Worm (Caenorhabditis elegans) whole organism, young adult: ENCODE data around the gene W06G6.20.

Experiments used
- B0261.1 ChIP-seq: sonication (generic microtip); optimal IDR thresholded peaks from 2 replicates; lab custom pipeline; 2016; ENCODE audit warnings: mild to moderate bottlenecking, missing genetic modification characterization, moderate library complexity, missing compliant biosample characterization
- B0336.3 ChIP-seq: fragments of 200-800 bp; sonication (Bioruptor generic); IDR thresholded peaks from 2 replicates; pipeline ENCODE4 v1.3.6; 2022; ENCODE audit warnings: missing genetic modification characterization, missing compliant biosample characterization
- C17E4.6 ChIP-seq: fragments of 200-800 bp; sonication (Bioruptor generic); IDR thresholded peaks from 2 replicates; pipeline ENCODE4 v1.3.6; 2022; ENCODE audit warnings: missing genetic modification reagents, missing genetic modification characterization, missing compliant biosample characterization
- D2030.7 ChIP-seq: fragments of 200-800 bp; sonication (Bioruptor generic); IDR thresholded peaks from 2 replicates; pipeline ENCODE4 v1.3.6; 2022; ENCODE audit warnings: missing genetic modification reagents, missing genetic modification characterization, missing compliant biosample characterization
- F33H1.4 ChIP-seq: fragments of 200-800 bp; sonication (Bioruptor generic); IDR thresholded peaks from 2 replicates; pipeline ENCODE4 v1.3.6; 2022; ENCODE audit warnings: missing genetic modification reagents, missing genetic modification characterization, missing compliant biosample characterization
- F49E8.2 ChIP-seq: sonication (generic microtip); optimal IDR thresholded peaks from 3 replicates; lab custom pipeline; 2017; ENCODE audit warnings: missing genetic modification characterization, mild to moderate bottlenecking, missing compliant biosample characterization, antibody characterized with exemption, moderate library complexity; ENCODE audit not compliant: insufficient read depth
- F57A8.1 ChIP-seq: fragments of 200-800 bp; sonication (Bioruptor generic); optimal IDR thresholded peaks from 2 replicates; lab custom pipeline; 2018; ENCODE audit warnings: mild to moderate bottlenecking, missing genetic modification characterization, moderate library complexity, missing compliant biosample characterization
- K12H6.12 ChIP-seq: fragments of 200-800 bp; sonication (Bioruptor generic); optimal IDR thresholded peaks from 2 replicates; lab custom pipeline; 2018; ENCODE audit warnings: mild to moderate bottlenecking, missing genetic modification characterization, missing compliant biosample characterization
- Y56A3A.18 ChIP-seq: fragments of 200-800 bp; sonication (Bioruptor generic); IDR thresholded peaks from 2 replicates; pipeline ENCODE4 v1.3.6; 2022; ENCODE audit warnings: missing genetic modification reagents, missing genetic modification characterization, missing compliant biosample characterization
- ZK185.1 ChIP-seq: sonication (generic microtip); optimal IDR thresholded peaks from 2 replicates; lab custom pipeline; 2016; ENCODE audit warnings: mild to moderate bottlenecking, missing genetic modification characterization, missing compliant biosample characterization; ENCODE audit not compliant: poor library complexity, severe bottlenecking
- akir-1 ChIP-seq: fragments of 200-800 bp; sonication (Bioruptor generic); optimal IDR thresholded peaks from 2 replicates; lab custom pipeline; 2018; ENCODE audit warnings: mild to moderate bottlenecking, missing genetic modification characterization, moderate library complexity, missing compliant biosample characterization
- athp-1 ChIP-seq: sonication (generic microtip); optimal IDR thresholded peaks from 2 replicates; lab custom pipeline; 2017; ENCODE audit warnings: mild to moderate bottlenecking, missing genetic modification characterization, missing compliant biosample characterization
- attf-3 ChIP-seq: fragments of 200-800 bp; sonication (Bioruptor generic); conservative IDR thresholded peaks from 2 replicates; pipeline ENCODE4 v1.3.6; 2022; ENCODE audit warnings: missing genetic modification reagents, missing genetic modification characterization, missing compliant biosample characterization
- attf-6 ChIP-seq: fragments of 200-800 bp; sonication (Bioruptor generic); IDR thresholded peaks from 2 replicates; pipeline ENCODE4 v1.3.6; 2022; ENCODE audit warnings: missing genetic modification reagents, missing genetic modification characterization, missing compliant biosample characterization
- ccch-3 ChIP-seq: fragments of 200-800 bp; sonication (Bioruptor generic); optimal IDR thresholded peaks from 2 replicates; lab custom pipeline; 2018; ENCODE audit warnings: mild to moderate bottlenecking, missing genetic modification characterization, missing compliant biosample characterization
- cebp-2 ChIP-seq: fragments of 200-800 bp; sonication (Bioruptor generic); IDR thresholded peaks from 2 replicates; pipeline ENCODE4 v1.3.6; 2022; ENCODE audit warnings: missing genetic modification characterization, missing compliant biosample characterization
- chd-7 ChIP-seq: sonication (generic microtip); optimal IDR thresholded peaks from 2 replicates; lab custom pipeline; 2016; ENCODE audit warnings: mild to moderate bottlenecking, missing genetic modification characterization, moderate library complexity, missing compliant biosample characterization
- dox-1 ChIP-seq: fragments of 200-800 bp; sonication (Bioruptor generic); IDR thresholded peaks from 2 replicates; pipeline ENCODE4 v1.3.6; 2022; ENCODE audit warnings: missing genetic modification reagents, missing genetic modification characterization, missing compliant biosample characterization
- gei-17 ChIP-seq: fragments of 200-800 bp; sonication (Bioruptor generic); optimal IDR thresholded peaks from 2 replicates; lab custom pipeline; 2018; ENCODE audit warnings: mild to moderate bottlenecking, missing genetic modification characterization, missing compliant biosample characterization
- him-1 ChIP-seq: sonication (generic microtip); optimal IDR thresholded peaks from 2 replicates; lab custom pipeline; 2016; ENCODE audit warnings: missing genotype, missing genetic modification reagents, missing genetic modification characterization, missing compliant biosample characterization
- hmg-1.2 ChIP-seq: fragments of 200-800 bp; sonication (Bioruptor generic); IDR thresholded peaks from 2 replicates; pipeline ENCODE4 v1.3.6; 2022; ENCODE audit warnings: missing genetic modification reagents, missing genetic modification characterization, missing compliant biosample characterization
- hrde-1 ChIP-seq: sonication (generic microtip); optimal IDR thresholded peaks from 2 replicates; lab custom pipeline; 2016; ENCODE audit warnings: missing genetic modification characterization, mild to moderate bottlenecking, missing compliant biosample characterization, moderate library complexity, missing genotype, missing genetic modification reagents, borderline replicate concordance
- hsf-1 ChIP-seq: fragments of 200-800 bp; sonication (Bioruptor generic); IDR thresholded peaks from 2 replicates; pipeline ENCODE4 v1.3.6; 2022; ENCODE audit warnings: missing genetic modification reagents, missing genetic modification characterization, missing compliant biosample characterization
- let-526 ChIP-seq: fragments of 200-800 bp; sonication (Bioruptor generic); IDR thresholded peaks from 2 replicates; pipeline ENCODE4 v1.3.6; 2022; ENCODE audit warnings: missing genetic modification reagents, missing genetic modification characterization, missing compliant biosample characterization
- lin-26 ChIP-seq: fragments of 200-800 bp; sonication (Bioruptor generic); IDR thresholded peaks from 2 replicates; pipeline ENCODE4 v1.3.6; 2022; ENCODE audit warnings: missing genetic modification reagents, missing genetic modification characterization, missing compliant biosample characterization
- lin-54 ChIP-seq: fragments of 200-800 bp; sonication (Bioruptor generic); optimal IDR thresholded peaks from 2 replicates; lab custom pipeline; 2018; ENCODE audit warnings: mild to moderate bottlenecking, missing genetic modification characterization, missing compliant biosample characterization
- lsy-27 ChIP-seq: sonication (generic microtip); optimal IDR thresholded peaks from 2 replicates; lab custom pipeline; 2017; ENCODE audit warnings: missing genetic modification characterization, mild to moderate bottlenecking, missing compliant biosample characterization, antibody characterized with exemption, missing genotype, borderline replicate concordance; ENCODE audit not compliant: insufficient read depth
- madf-10 ChIP-seq: sonication (generic microtip); optimal IDR thresholded peaks from 2 replicates; lab custom pipeline; 2016; ENCODE audit warnings: mild to moderate bottlenecking, missing genetic modification characterization, missing compliant biosample characterization
- madf-6 ChIP-seq: fragments of 200-800 bp; sonication (Bioruptor generic); IDR thresholded peaks from 2 replicates; pipeline ENCODE4 v1.3.6; 2022; ENCODE audit warnings: missing genetic modification reagents, missing genetic modification characterization, missing compliant biosample characterization
- mcd-1 ChIP-seq: fragments of 200-800 bp; sonication (Bioruptor generic); IDR thresholded peaks from 2 replicates; pipeline ENCODE4 v1.3.6; 2022; ENCODE audit warnings: missing genetic modification reagents, missing genetic modification characterization, missing compliant biosample characterization
- mes-4 ChIP-seq: sonication (generic microtip); optimal IDR thresholded peaks from 2 replicates; lab custom pipeline; 2016; ENCODE audit warnings: missing genotype, missing genetic modification characterization, missing compliant biosample characterization
- mxl-1 ChIP-seq: sonication (generic microtip); optimal IDR thresholded peaks from 2 replicates; lab custom pipeline; 2016; ENCODE audit warnings: missing genetic modification characterization, missing compliant biosample characterization
- nfyb-1 ChIP-seq: fragments of 200-800 bp; sonication (Bioruptor generic); IDR thresholded peaks from 2 replicates; pipeline ENCODE4 v1.3.6; 2022; ENCODE audit warnings: missing genetic modification reagents, missing genetic modification characterization, missing compliant biosample characterization
- nhr-120 ChIP-seq: fragments of 200-800 bp; sonication (Bioruptor generic); IDR thresholded peaks from 2 replicates; pipeline ENCODE4 v1.3.6; 2022; ENCODE audit warnings: missing genetic modification characterization, missing compliant biosample characterization
- nhr-80 ChIP-seq: sonication (generic microtip); optimal IDR thresholded peaks from 2 replicates; lab custom pipeline; 2016; ENCODE audit warnings: missing genetic modification characterization, missing compliant biosample characterization
- nhr-90 ChIP-seq: sonication (generic microtip); optimal IDR thresholded peaks from 2 replicates; lab custom pipeline; 2016; ENCODE audit warnings: missing genotype, mild to moderate bottlenecking, missing genetic modification characterization, missing compliant biosample characterization
- pbrm-1 ChIP-seq: fragments of 200-800 bp; sonication (Bioruptor generic); IDR thresholded peaks from 2 replicates; pipeline ENCODE4 v1.3.6; 2022; ENCODE audit warnings: missing genetic modification reagents, missing genetic modification characterization, missing compliant biosample characterization
- rec-8 ChIP-seq, 2 experiments: sonication (generic microtip); optimal IDR thresholded peaks; 2 replicates each; lab custom pipeline; 2016; ENCODE audit warnings: mild to moderate bottlenecking in 2 of 2, missing genetic modification characterization in 2 of 2, missing genetic modification reagents in 2 of 2, missing genotype in 2 of 2, missing biosample characterization in 1 of 2, missing compliant biosample characterization in 1 of 2, moderate library complexity in 1 of 2
- rpc-1 ChIP-seq, 2 experiments: fragments of 150-350 bp in 1 of 2; sonication (generic microtip) in 1 of 2; optimal IDR thresholded peaks; 2 replicates each; lab custom pipeline; 2014 to 2018; ENCODE audit warnings: missing biosample characterization in 1 of 2, missing genetic modification characterization in 1 of 2, missing genetic modification reagents in 1 of 2, missing genotype in 1 of 2
- snpc-1.1 ChIP-seq: sonication (generic microtip); optimal IDR thresholded peaks from 2 replicates; lab custom pipeline; 2017; ENCODE audit warnings: missing genetic modification characterization, mild to moderate bottlenecking, missing compliant biosample characterization, antibody characterized with exemption, moderate library complexity, missing genotype, missing genetic modification reagents; ENCODE audit not compliant: insufficient read depth
- snpc-3.4 ChIP-seq: sonication (generic microtip); optimal IDR thresholded peaks from 2 replicates; lab custom pipeline; 2017; ENCODE audit warnings: missing genetic modification characterization, mild to moderate bottlenecking, missing compliant biosample characterization, antibody characterized with exemption, moderate library complexity, missing genotype, missing genetic modification reagents
- snpc-4 ChIP-seq, 5 experiments: fragments of 150-350 bp in 1 of 5; sonication (generic microtip) in 4 of 5; optimal IDR thresholded peaks; 2 replicates each; lab custom pipeline; 2014 to 2018; ENCODE audit warnings: missing genetic modification characterization in 5 of 5, missing biosample characterization in 3 of 5, antibody characterized with exemption in 2 of 5, mild to moderate bottlenecking in 2 of 5, missing compliant biosample characterization in 2 of 5, missing genotype in 2 of 5, moderate library complexity in 2 of 5, missing genetic modification reagents in 1 of 5
- sptf-2 ChIP-seq: fragments of 200-800 bp; sonication (Bioruptor generic); optimal IDR thresholded peaks from 2 replicates; lab custom pipeline; 2018; ENCODE audit warnings: mild to moderate bottlenecking, missing genetic modification characterization, missing compliant biosample characterization
- tbp1 ChIP-seq: fragments of 200-800 bp; sonication (Bioruptor generic); optimal IDR thresholded peaks from 2 replicates; lab custom pipeline; 2018; ENCODE audit warnings: mild to moderate bottlenecking, missing genetic modification characterization, missing compliant biosample characterization
- unc-130 ChIP-seq: sonication (generic microtip); optimal IDR thresholded peaks from 2 replicates; lab custom pipeline; 2016; ENCODE audit warnings: missing genetic modification reagents, missing genetic modification characterization, missing compliant biosample characterization
- ztf-18 ChIP-seq: sonication (generic microtip); optimal IDR thresholded peaks from 2 replicates; lab custom pipeline; 2016; ENCODE audit warnings: missing genotype, mild to moderate bottlenecking, missing genetic modification characterization, missing compliant biosample characterization

Gene W06G6.20

ce11 chrV:16640366-16640765 lies 7.8 kb downstream of the W06G6.20 start:
- TF ChIP-seq C17E4.6 (GFP tag; lab: Robert Waterston, UW) (no peak), let-526 (no peak), snpc-3.4 (tag; lab: Kevin White, UChicago) (peak; percentile 39), attf-3 (GFP tag; lab: Robert Waterston, UW) (no peak), unc-130 (GFP tag; lab: Kevin White, UChicago) (no peak), lin-54 (peak; percentile 16), lsy-27 (no peak), mes-4 (no peak), mcd-1 (GFP tag; lab: Robert Waterston, UW) (0 out of 2 replicates have a peak, but pooled peaks have one; percentile 15), B0261.1 (tag; lab: Kevin White, UChicago) (peak; percentile 79), ccch-3 (no peak), nhr-90 (tag; lab: Kevin White, UChicago) (peak; percentile 64), dox-1 (GFP tag; lab: Robert Waterston, UW) (peak; percentile 72), ztf-18 (tag; lab: Kevin White, UChicago) (peak; percentile 46), chd-7 (tag; lab: Kevin White, UChicago) (peak; percentile 22), F49E8.2 (tag; lab: Kevin White, UChicago) (peak; percentile 10), K12H6.12 (tag; lab: Kevin White, UChicago) (no peak), rpc-1 (optimal IDR thresholded peaks at IDR 0.05; lab: Kevin White, UChicago) (peak; percentile 70), rpc-1 (tag; optimal IDR thresholded peaks at IDR 0.05; lab: Kevin White, UChicago) (peak; percentile 85), F33H1.4 (no peak), sptf-2 (GFP tag; lab: Kevin White, UChicago) (no peak), mxl-1 (tag; lab: Kevin White, UChicago) (peak; percentile 25), D2030.7 (GFP tag; lab: Robert Waterston, UW) (peak; percentile 37; the same call in 1 of the 2 replicates), nfyb-1 (GFP tag; lab: Robert Waterston, UW) (peak; percentile 70), ZK185.1 (tag; lab: Kevin White, UChicago) (peak; percentile 57), akir-1 (GFP tag; lab: Kevin White, UChicago) (no peak), hmg-1.2 (GFP tag; lab: Robert Waterston, UW) (peak; percentile 59), hrde-1 (tag; lab: Kevin White, UChicago) (peak; percentile 22), gei-17 (GFP tag; lab: Kevin White, UChicago) (no peak), lin-26 (GFP tag; lab: Robert Waterston, UW) (peak; percentile 74), attf-6 (GFP tag; lab: Robert Waterston, UW) (peak; percentile 83), madf-6 (peak; percentile 45; the same call in 1 of the 2 replicates), madf-10 (peak; percentile 8), rec-8 (tag; optimal IDR thresholded peaks at IDR 0.05; lab: Kevin White, UChicago) (peak in 1 of 2 experiments; percentile 31), hsf-1 (0 out of 2 replicates have a peak, but pooled peaks have one; percentile 42), F57A8.1 (GFP tag; lab: Kevin White, UChicago) (no peak), tbp1 (GFP tag; lab: Kevin White, UChicago) (peak; percentile 89), athp-1 (tag; lab: Kevin White, UChicago) (peak; percentile 7), Y56A3A.18 (GFP tag; lab: Robert Waterston, UW) (0 out of 2 replicates have a peak, but pooled peaks have one; percentile 53), him-1 (tag; lab: Kevin White, UChicago) (peak; percentile 71), pbrm-1 (GFP tag; lab: Robert Waterston, UW) (0 out of 2 replicates have a peak, but pooled peaks have one; percentile 53), snpc-4 (GFP tag; optimal IDR thresholded peaks at IDR 0.05; lab: Kevin White, UChicago) (peak; percentile 63), snpc-4 (tag; optimal IDR thresholded peaks at IDR 0.05; lab: Kevin White, UChicago) (peak in 2 of 4 experiments; percentile 18 to 83), cebp-2 (GFP tag; lab: Robert Waterston, UW) (0 out of 2 replicates have a peak, but pooled peaks have one; percentile 77), snpc-1.1 (tag; lab: Kevin White, UChicago) (peak; percentile 51), B0336.3 (GFP tag; lab: Robert Waterston, UW) (no peak), nhr-120 (GFP tag; lab: Robert Waterston, UW) (no peak), nhr-80 (peak; percentile 5)
